Worm (Caenorhabditis elegans) whole organism, midembryonic: ENCODE results near the gene T16G12.9.

Experiments
- flt-1 ChIP-seq: fragments of 200-800 bp; sonication (Bioruptor generic); IDR thresholded peaks from 2 replicates; pipeline ENCODE4 v1.3.6; 2022; ENCODE audit warnings: missing genetic modification characterization, missing compliant biosample characterization
- klf-2 ChIP-seq: fragments of 200-800 bp; sonication (Bioruptor generic); conservative IDR thresholded peaks from 2 replicates; pipeline ENCODE4 v1.3.6; 2022; ENCODE audit warnings: missing genetic modification reagents, missing genetic modification characterization, missing compliant biosample characterization
- ref-1 ChIP-seq: fragments of 200-800 bp; sonication (Bioruptor generic); conservative IDR thresholded peaks from 2 replicates; pipeline ENCODE4 v1.3.6; 2022; ENCODE audit warnings: missing genetic modification reagents, missing genetic modification characterization, missing compliant biosample characterization
- ztf-23 ChIP-seq: fragments of 200-800 bp; sonication (Bioruptor generic); IDR thresholded peaks from 2 replicates; pipeline ENCODE4 v1.3.6; 2022; ENCODE audit warnings: missing genetic modification reagents, missing genetic modification characterization, missing compliant biosample characterization
- ztf-29 ChIP-seq: fragments of 200-800 bp; sonication (Bioruptor generic); IDR thresholded peaks from 2 replicates; pipeline ENCODE4 v1.3.6; 2022; ENCODE audit warnings: missing genetic modification reagents, missing genetic modification characterization, missing compliant biosample characterization

- TF ChIP-seq klf-2, result no peak
- no peak for TF ChIP-seq flt-1
- TF ChIP-seq ztf-29 (GFP tag; lab: Robert Waterston, UW), result no peak
- no peak for TF ChIP-seq ref-1 (GFP tag; lab: Robert Waterston, UW)
- TF ChIP-seq ztf-23 (GFP tag; lab: Robert Waterston, UW), result no peak
These were observed 17.5 kb downstream of the T16G12.9 start, which contains the start of gene T16G12.13 for ce11 chrIII:10060573-10060972.
